Fruit fly (Drosophila melanogaster) whole organism, embryonic: ENCODE data around the gene E2f1.

Experiments
- Blimp-1 ChIP-seq: fragments of 200-800 bp; sonication (Bioruptor generic); optimal IDR thresholded peaks from 3 replicates; lab custom pipeline; 2018; ENCODE audit warnings: missing biosample characterization, missing genetic modification characterization, mild to moderate bottlenecking, moderate library complexity, missing genetic modification reagents
- CG10462 ChIP-seq: fragments of 200-800 bp; sonication (Bioruptor generic); optimal IDR thresholded peaks from 2 replicates; lab custom pipeline; 2016; ENCODE audit warnings: missing biosample characterization, missing genetic modification characterization
- CG13624 ChIP-seq: fragments of 200-800 bp; sonication (Bioruptor generic); optimal IDR thresholded peaks from 2 replicates; lab custom pipeline; 2016; ENCODE audit warnings: missing biosample characterization, missing genetic modification characterization
- CG15479 ChIP-seq: fragments of 200-800 bp; sonication (Bioruptor generic); optimal IDR thresholded peaks from 3 replicates; lab custom pipeline; 2019; ENCODE audit warnings: missing biosample characterization, mild to moderate bottlenecking, missing genetic modification characterization, moderate library complexity
- CG17361 ChIP-seq: fragments of 200-800 bp; sonication (Bioruptor generic); IDR thresholded peaks from 3 replicates; pipeline ENCODE4 v1.3.6; 2022; ENCODE audit warnings: missing biosample characterization, missing genetic modification characterization
- CG17829 ChIP-seq: fragments of 200-800 bp; optimal IDR thresholded peaks from 2 replicates; lab custom pipeline; 2019; ENCODE audit warnings: missing biosample characterization, mild to moderate bottlenecking, missing genetic modification characterization, moderate library complexity
- CG31365 ChIP-seq: fragments of 200-800 bp; sonication (Bioruptor generic); optimal IDR thresholded peaks from 2 replicates; lab custom pipeline; 2018; ENCODE audit warnings: missing biosample characterization, mild to moderate bottlenecking, missing genetic modification characterization
- CG3163 ChIP-seq: fragments of 200-800 bp; sonication (Bioruptor generic); optimal IDR thresholded peaks from 3 replicates; lab custom pipeline; 2016; ENCODE audit warnings: missing biosample characterization, missing genetic modification characterization
- CG4707 ChIP-seq: fragments of 200-800 bp; sonication (Bioruptor generic); optimal IDR thresholded peaks from 2 replicates; lab custom pipeline; 2018; ENCODE audit warnings: missing biosample characterization, mild to moderate bottlenecking, missing genetic modification characterization, moderate library complexity
- CG8478 ChIP-seq: fragments of >200 bp; optimal IDR thresholded peaks from 2 replicates; lab custom pipeline; 2018
- CG8924 ChIP-seq: fragments of 200-800 bp; optimal IDR thresholded peaks from 3 replicates; lab custom pipeline; 2019; ENCODE audit warnings: missing biosample characterization, mild to moderate bottlenecking, missing genetic modification characterization, moderate library complexity
- H2.0 ChIP-seq: fragments of 200-800 bp; sonication (Bioruptor generic); IDR thresholded peaks from 2 replicates; pipeline ENCODE4 v1.3.6; 2022; ENCODE audit warnings: missing biosample characterization, missing genetic modification characterization
- HLHmδ ChIP-seq: fragments of 200-800 bp; sonication (Bioruptor generic); optimal IDR thresholded peaks from 2 replicates; lab custom pipeline; 2018; ENCODE audit warnings: missing biosample characterization, mild to moderate bottlenecking, missing genetic modification characterization, moderate library complexity
- Kr ChIP-seq: fragments of 200-800 bp; sonication (Bioruptor generic); optimal IDR thresholded peaks from 2 replicates; lab custom pipeline; 2017; ENCODE audit warnings: missing biosample characterization, mild to moderate bottlenecking, missing genetic modification characterization
- Med ChIP-seq: fragments of 200-800 bp; sonication (Bioruptor generic); peaks from one replicate; lab custom pipeline; 2016; ENCODE audit warnings: missing biosample characterization, missing genetic modification characterization, mild to moderate bottlenecking, inconsistent platforms, moderate library complexity
- Mrtf ChIP-seq: fragments of 200-800 bp; sonication (Bioruptor generic); IDR thresholded peaks from 3 replicates; pipeline ENCODE4 v1.3.6; 2022; ENCODE audit warnings: missing biosample characterization, missing genetic modification characterization
- Nf-YC ChIP-seq: fragments of 200-800 bp; optimal IDR thresholded peaks from 3 replicates; lab custom pipeline; 2019; ENCODE audit warnings: missing biosample characterization, mild to moderate bottlenecking, missing genetic modification characterization, moderate library complexity
- Pdp1 ChIP-seq, 2 experiments: fragments of 200-800 bp; sonication (Bioruptor generic); optimal IDR thresholded peaks; 3 replicates each; lab custom pipeline; 2016; ENCODE audit warnings: missing biosample characterization in 2 of 2, missing genetic modification characterization in 2 of 2, mild to moderate bottlenecking in 1 of 2, moderate library complexity in 1 of 2
- Side ChIP-seq: fragments of 200-800 bp; sonication (Bioruptor generic); optimal IDR thresholded peaks from 2 replicates; lab custom pipeline; 2016; ENCODE audit warnings: missing biosample characterization, missing genetic modification characterization
- Stat92E ChIP-seq, 3 experiments: fragments of >200 bp in 2 of 3; fragments of 200-800 bp in 1 of 3; sonication (Bioruptor generic) in 1 of 3; optimal IDR thresholded peaks; 2 replicates each; lab custom pipeline; 2017 to 2019; ENCODE audit warnings: missing biosample characterization in 3 of 3, missing genetic modification characterization in 3 of 3, mild to moderate bottlenecking in 1 of 3, moderate library complexity in 1 of 3
- Trl ChIP-seq, 3 experiments: fragments of >200 bp in 2 of 3; fragments of 200-800 bp in 1 of 3; sonication (Bioruptor generic) in 1 of 3; optimal IDR thresholded peaks; 2 replicates in 1 of 3; 3 replicates in 2 of 3; lab custom pipeline; 2016 to 2017; ENCODE audit warnings: missing biosample characterization in 1 of 3, missing genetic modification characterization in 1 of 3
- abd-A ChIP-seq: fragments of 200-800 bp; sonication (Bioruptor generic); optimal IDR thresholded peaks from 3 replicates; lab custom pipeline; 2019; ENCODE audit warnings: missing biosample characterization, mild to moderate bottlenecking, missing genetic modification characterization, moderate library complexity
- cad ChIP-seq: fragments of >200 bp; optimal IDR thresholded peaks from 2 replicates; lab custom pipeline; 2017; ENCODE audit warnings: missing biosample characterization, missing genetic modification characterization
- cg ChIP-seq: fragments of 200-800 bp; sonication (Bioruptor generic); optimal IDR thresholded peaks from 3 replicates; lab custom pipeline; 2019; ENCODE audit warnings: missing biosample characterization, mild to moderate bottlenecking, missing genetic modification characterization, moderate library complexity
- chn ChIP-seq: fragments of 200-800 bp; sonication (Bioruptor generic); optimal IDR thresholded peaks from 2 replicates; lab custom pipeline; 2016; ENCODE audit warnings: missing biosample characterization, missing genetic modification characterization
- dm ChIP-seq: fragments of 200-800 bp; sonication (Bioruptor generic); optimal IDR thresholded peaks from 3 replicates; lab custom pipeline; 2016; ENCODE audit warnings: missing biosample characterization, missing genetic modification characterization
- ewg ChIP-seq: fragments of 200-800 bp; sonication (Bioruptor generic); optimal IDR thresholded peaks from 3 replicates; lab custom pipeline; 2017; ENCODE audit warnings: mild to moderate bottlenecking, missing biosample characterization, missing genetic modification reagents, missing genetic modification characterization
- gcm ChIP-seq: fragments of 200-800 bp; sonication (Bioruptor generic); optimal IDR thresholded peaks from 2 replicates; lab custom pipeline; 2019; ENCODE audit warnings: missing biosample characterization, mild to moderate bottlenecking, missing genetic modification characterization, moderate library complexity
- gsb-n ChIP-seq: fragments of 200-800 bp; sonication (Bioruptor generic); optimal IDR thresholded peaks from 3 replicates; lab custom pipeline; 2018; ENCODE audit warnings: missing biosample characterization, mild to moderate bottlenecking, missing genetic modification characterization
- insv ChIP-seq, 2 experiments: fragments of 200-800 bp; sonication (Bioruptor generic); optimal IDR thresholded peaks; 3 replicates each; lab custom pipeline; 2016 to 2018; ENCODE audit warnings: missing biosample characterization in 2 of 2, missing genetic modification characterization in 2 of 2
- nerfin-1 ChIP-seq: fragments of 200-800 bp; sonication (Bioruptor generic); optimal IDR thresholded peaks from 3 replicates; lab custom pipeline; 2019; ENCODE audit warnings: missing biosample characterization, mild to moderate bottlenecking, missing genetic modification characterization, moderate library complexity
- nmo ChIP-seq: fragments of 200-800 bp; sonication (Bioruptor generic); optimal IDR thresholded peaks from 2 replicates; lab custom pipeline; 2018; ENCODE audit warnings: missing biosample characterization, mild to moderate bottlenecking, missing genetic modification characterization, moderate library complexity
- p53 ChIP-seq: fragments of 200-800 bp; sonication (Bioruptor generic); optimal IDR thresholded peaks from 2 replicates; lab custom pipeline; 2016; ENCODE audit warnings: missing biosample characterization, missing genetic modification characterization
- pros ChIP-seq: fragments of 200-800 bp; sonication (Bioruptor generic); optimal IDR thresholded peaks from 3 replicates; lab custom pipeline; 2019; ENCODE audit warnings: missing biosample characterization, mild to moderate bottlenecking, missing genetic modification characterization, moderate library complexity
- psq ChIP-seq: fragments of 200-800 bp; sonication (Bioruptor generic); optimal IDR thresholded peaks from 2 replicates; lab custom pipeline; 2017; ENCODE audit warnings: missing biosample characterization, missing genetic modification characterization
- sd ChIP-seq: fragments of 200-800 bp; sonication (Bioruptor generic); optimal IDR thresholded peaks from 3 replicates; lab custom pipeline; 2018; ENCODE audit warnings: missing biosample characterization, mild to moderate bottlenecking, missing genetic modification characterization, moderate library complexity
- tll ChIP-seq, 2 experiments: fragments of 200-800 bp in 1 of 2; fragments of >200 bp in 1 of 2; sonication (Bioruptor generic) in 1 of 2; optimal IDR thresholded peaks; 2 replicates each; lab custom pipeline; 2017 to 2019; ENCODE audit warnings: missing biosample characterization in 2 of 2, missing genetic modification characterization in 2 of 2, mild to moderate bottlenecking in 1 of 2, moderate library complexity in 1 of 2
- twi ChIP-seq: fragments of 200-800 bp; optimal IDR thresholded peaks from 2 replicates; lab custom pipeline; 2019; ENCODE audit warnings: missing biosample characterization, mild to moderate bottlenecking, missing genetic modification characterization, moderate library complexity
- usp ChIP-seq: fragments of >200 bp; optimal IDR thresholded peaks from 2 replicates; lab custom pipeline; 2017; ENCODE audit warnings: missing biosample characterization, missing genetic modification characterization
- yki ChIP-seq: fragments of >200 bp; optimal IDR thresholded peaks from 3 replicates; lab custom pipeline; 2018
- zen ChIP-seq: fragments of 200-800 bp; sonication (Bioruptor generic); optimal IDR thresholded peaks from 3 replicates; lab custom pipeline; 2018; ENCODE audit warnings: missing biosample characterization, mild to moderate bottlenecking, missing genetic modification characterization, moderate library complexity

Gene E2f1

DNA sequence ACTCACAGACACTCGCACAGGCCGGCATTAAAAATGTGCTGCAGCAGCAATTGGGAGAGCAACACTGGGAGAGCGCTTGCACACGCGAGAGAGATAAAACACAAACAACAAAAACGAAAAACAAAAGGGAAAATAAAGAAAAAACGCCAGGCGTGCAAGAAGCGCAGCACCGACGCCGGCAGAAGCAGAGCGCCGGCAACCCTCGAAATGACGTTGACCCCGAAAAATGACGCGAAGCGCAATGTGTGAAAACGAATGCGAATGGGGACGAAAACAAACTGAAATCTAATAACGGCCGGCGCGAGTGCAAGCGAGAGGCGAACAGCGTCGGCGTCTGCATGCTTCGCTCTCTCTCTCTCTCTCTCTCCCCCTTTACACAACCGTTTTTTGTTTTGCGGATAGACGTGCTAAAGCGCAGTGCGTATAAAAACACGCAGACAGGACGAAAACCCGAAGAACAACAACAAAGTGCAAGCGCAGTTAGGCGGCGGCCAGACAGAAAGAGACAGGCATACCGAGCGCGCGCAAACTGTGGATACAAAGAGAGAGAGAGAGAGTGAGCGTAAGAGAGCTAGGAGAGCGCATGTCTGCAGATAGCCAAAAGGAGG is 55.3 kb downstream of the E2f1 start (continued):
- peak; percentile 20 for TF ChIP-seq gcm (GFP tag; lab: Kevin White, UChicago)
- peak; percentile 70 for TF ChIP-seq cad (GFP tag; lab: Kevin White, UChicago)
- TF ChIP-seq CG13624 = peak; percentile 20
- TF ChIP-seq CG17829 (tag; lab: Kevin White, UChicago) = peak; percentile 35
- TF ChIP-seq CG8924 (tag; lab: Kevin White, UChicago) = peak; percentile 73
- TF ChIP-seq nerfin-1 (tag; lab: Kevin White, UChicago) = peak; percentile 97
- peak; percentile 84 to 96 for TF ChIP-seq Trl (optimal IDR thresholded peaks at IDR 0.05; lab: Kevin White, UChicago)
- TF ChIP-seq Trl (GFP tag; optimal IDR thresholded peaks at IDR 0.05; lab: Kevin White, UChicago) = no peak
- TF ChIP-seq dm (GFP tag; lab: Kevin White, UChicago) = peak; percentile 15
- no peak for TF ChIP-seq CG17361 (GFP tag; lab: Robert Waterston, UW)
- TF ChIP-seq yki (lab: Kevin White, UChicago) = peak; percentile 78
- TF ChIP-seq pros (GFP tag; lab: Kevin White, UChicago) = peak; percentile 87
- no peak for TF ChIP-seq Mrtf (GFP tag; lab: Robert Waterston, UW)
- peak; percentile 25 for TF ChIP-seq Nf-YC (tag; lab: Kevin White, UChicago)
- TF ChIP-seq CG4707 (GFP tag; lab: Kevin White, UChicago) = no peak
- TF ChIP-seq Side (GFP tag; lab: Kevin White, UChicago) = peak; percentile 9
- peak; percentile 94 for TF ChIP-seq Med (GFP tag; lab: Kevin White, UChicago)
- TF ChIP-seq CG10462 (GFP tag; lab: Kevin White, UChicago) = no peak
- TF ChIP-seq twi (tag; lab: Kevin White, UChicago) = peak; percentile 63
- TF ChIP-seq p53 (GFP tag; lab: Kevin White, UChicago) = no peak
- peak; percentile 35 for TF ChIP-seq gsb-n
- TF ChIP-seq Blimp-1 = peak; percentile 43
- TF ChIP-seq cg = peak; percentile 71
- TF ChIP-seq ewg = peak; percentile 95
- TF ChIP-seq CG15479 (GFP tag; lab: Kevin White, UChicago) = peak; percentile 99
- peak; percentile 85 for TF ChIP-seq CG8478
- peak; percentile 99 for TF ChIP-seq psq (GFP tag; lab: Kevin White, UChicago)
- peak; percentile 30 for TF ChIP-seq nmo (GFP tag; lab: Kevin White, UChicago)
- TF ChIP-seq Stat92E (GFP tag; optimal IDR thresholded peaks at IDR 0.05; lab: Kevin White, UChicago) = peak in 1 of 3 experiments; percentile 14
- TF ChIP-seq abd-A (tag; lab: Kevin White, UChicago) = peak; percentile 78
- peak; percentile 56 for TF ChIP-seq zen (tag; lab: Kevin White, UChicago)
- no peak for TF ChIP-seq HLHmδ
- TF ChIP-seq H2.0 (GFP tag; lab: Robert Waterston, UW) = no peak
- peak in 1 of 2 experiments; percentile 23 for TF ChIP-seq insv (GFP tag; optimal IDR thresholded peaks at IDR 0.05; lab: Kevin White, UChicago)
- peak; percentile 0 for TF ChIP-seq chn (GFP tag; lab: Kevin White, UChicago)
- peak; percentile 81 for TF ChIP-seq sd (tag; lab: Kevin White, UChicago)
- TF ChIP-seq CG3163 (GFP tag; lab: Kevin White, UChicago) = peak; percentile 66
- peak; percentile 16 for TF ChIP-seq usp (GFP tag; lab: Kevin White, UChicago)
- peak in 1 of 2 experiments; percentile 68 for TF ChIP-seq Pdp1 (GFP tag; optimal IDR thresholded peaks at IDR 0.05; lab: Kevin White, UChicago)
- TF ChIP-seq tll (GFP tag; optimal IDR thresholded peaks at IDR 0.05; lab: Kevin White, UChicago) = peak in 1 of 2 experiments; percentile 61
- TF ChIP-seq Kr (GFP tag; lab: Kevin White, UChicago) = peak; percentile 76
- TF ChIP-seq CG31365 = peak; percentile 20
- TF ChIP-seq, all 482 proteins: peak for 51
